Fruit fly (Drosophila melanogaster): ENCODE results near the gene CG15554.

The CG15554 gene

DNA sequence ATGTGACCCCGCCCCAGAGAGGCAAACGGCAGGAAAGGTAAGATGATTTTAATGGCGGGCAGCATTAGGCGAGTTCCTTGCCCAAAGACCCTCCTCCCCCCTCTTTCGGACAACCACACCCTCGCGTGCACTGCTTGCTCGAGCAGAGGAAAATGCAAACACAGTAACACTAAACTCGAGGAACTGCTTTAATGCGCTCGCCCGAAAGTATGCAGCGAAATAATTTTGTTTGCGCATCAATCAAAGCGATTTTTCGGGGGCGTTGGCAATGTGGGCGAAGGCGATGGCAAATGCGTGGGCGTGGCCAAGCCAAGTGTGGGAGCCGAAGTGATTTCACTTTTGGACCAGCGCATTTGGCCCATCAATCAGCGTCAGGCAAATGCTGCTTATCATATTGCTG, 39.6 kb upstream of the CG15554 start (continued):
- TF ChIP-seq dmrt11E (tag; optimal IDR thresholded peaks at IDR 0.05), result peak; percentile 7
- peak; percentile 37 for TF ChIP-seq nmo (GFP tag; optimal IDR thresholded peaks at IDR 0.05)
- TF ChIP-seq Doc2 (GFP tag; IDR thresholded peaks at IDR 0.05), result no peak
- TF ChIP-seq Xbp1 (GFP tag; optimal IDR thresholded peaks at IDR 0.05), result peak; percentile 1
- TF ChIP-seq CG14860 (GFP tag; IDR thresholded peaks at IDR 0.05; ENCODE audit: partially characterized antibody), result 0 out of 3 replicates have a peak, but pooled peaks have one; percentile 35
- no peak for TF ChIP-seq gsb-n (tag; optimal IDR thresholded peaks at IDR 0.05)
- TF ChIP-seq Ets65A (GFP tag), result no peak
- TF ChIP-seq CG4424 (GFP tag; optimal IDR thresholded peaks at IDR 0.05), result no peak
- TF ChIP-seq NFAT (GFP tag; IDR thresholded peaks at IDR 0.05), result 0 out of 2 replicates have a peak, but pooled peaks have one; percentile 5
- peak; percentile 15 for TF ChIP-seq p53 (GFP tag; optimal IDR thresholded peaks at IDR 0.05)
- no peak for TF ChIP-seq ind (GFP tag; optimal IDR thresholded peaks at IDR 0.05)
- TF ChIP-seq Bteb2 (GFP tag; optimal IDR thresholded peaks at IDR 0.05), result no peak
- TF ChIP-seq CG15696 (tag; optimal IDR thresholded peaks at IDR 0.05), result no peak
- TF ChIP-seq CG3065 (GFP tag; optimal IDR thresholded peaks at IDR 0.05), result peak; percentile 98
- TF ChIP-seq Opbp (GFP tag; IDR thresholded peaks at IDR 0.05; ENCODE audit: partially characterized antibody), result peak; percentile 69; the same call in 2 of the 3 replicates
- no peak for TF ChIP-seq CG6791 (GFP tag; IDR thresholded peaks at IDR 0.05; ENCODE audit: partially characterized antibody)
- peak; percentile 82 for TF ChIP-seq Med (GFP tag)
- no peak for TF ChIP-seq CG11504 (tag; optimal IDR thresholded peaks at IDR 0.05)
- 0 out of 3 replicates have a peak, but pooled peaks have one; percentile 57 for TF ChIP-seq ci (GFP tag; IDR thresholded peaks at IDR 0.05)
- TF ChIP-seq abd-A (tag; optimal IDR thresholded peaks at IDR 0.05), result no peak
- peak; percentile 73 for TF ChIP-seq CG12744 (GFP tag; optimal IDR thresholded peaks at IDR 0.05)

DNA sequence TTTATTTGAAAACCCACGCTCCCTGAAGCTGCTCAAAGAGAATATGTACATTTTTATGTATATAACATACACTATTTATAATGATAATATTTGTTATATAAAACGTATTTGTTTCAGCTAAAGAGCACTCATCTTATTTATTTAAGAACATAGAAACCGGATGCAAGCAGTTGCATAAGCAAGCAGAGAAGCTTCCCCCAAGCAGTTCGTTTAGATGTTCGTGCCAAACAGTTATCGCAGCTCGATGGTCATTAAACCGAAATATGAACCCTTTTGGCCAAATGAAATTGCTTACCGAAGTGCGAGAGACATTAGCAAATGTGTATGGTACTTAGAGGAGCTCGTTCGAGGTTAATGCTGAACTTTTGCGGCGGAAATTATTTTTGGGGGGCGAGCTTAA, 36.0 kb upstream of the CG15554 start:
- TF ChIP-seq CG7271 (tag; optimal IDR thresholded peaks at IDR 0.05) (peak; percentile 10), ERR (GFP tag; optimal IDR thresholded peaks at IDR 0.05) (no peak), CG17361 (GFP tag; IDR thresholded peaks at IDR 0.05) (no peak), NFAT (GFP tag; IDR thresholded peaks at IDR 0.05) (no peak), CoRest (tag; optimal IDR thresholded peaks at IDR 0.05) (no peak), Ets97D (GFP tag; optimal IDR thresholded peaks at IDR 0.05) (peak; percentile 75), CG1832 (GFP tag; optimal IDR thresholded peaks at IDR 0.05) (no peak), HLH54F (GFP tag; optimal IDR thresholded peaks at IDR 0.05) (no peak), CG8388 (GFP tag; optimal IDR thresholded peaks at IDR 0.05) (no peak), Stat92E (GFP tag; optimal IDR thresholded peaks at IDR 0.05) (no peak), vvl (GFP tag; IDR thresholded peaks at IDR 0.05) (no peak), al (GFP tag; IDR thresholded peaks at IDR 0.05) (no peak), sens (GFP tag) (peak; percentile 75), CG30020 (tag; optimal IDR thresholded peaks at IDR 0.05) (no peak), MBD-R2 (GFP tag; IDR thresholded peaks at IDR 0.05) (no peak), CG12071 (GFP tag; optimal IDR thresholded peaks at IDR 0.05) (no peak), CG31365 (tag; optimal IDR thresholded peaks at IDR 0.05) (peak; percentile 11), CG30431 (GFP tag; optimal IDR thresholded peaks at IDR 0.05) (no peak), CG11093 (GFP tag; IDR thresholded peaks at IDR 0.05) (no peak), CG9727 (GFP tag; optimal IDR thresholded peaks at IDR 0.05) (no peak)

DNA sequence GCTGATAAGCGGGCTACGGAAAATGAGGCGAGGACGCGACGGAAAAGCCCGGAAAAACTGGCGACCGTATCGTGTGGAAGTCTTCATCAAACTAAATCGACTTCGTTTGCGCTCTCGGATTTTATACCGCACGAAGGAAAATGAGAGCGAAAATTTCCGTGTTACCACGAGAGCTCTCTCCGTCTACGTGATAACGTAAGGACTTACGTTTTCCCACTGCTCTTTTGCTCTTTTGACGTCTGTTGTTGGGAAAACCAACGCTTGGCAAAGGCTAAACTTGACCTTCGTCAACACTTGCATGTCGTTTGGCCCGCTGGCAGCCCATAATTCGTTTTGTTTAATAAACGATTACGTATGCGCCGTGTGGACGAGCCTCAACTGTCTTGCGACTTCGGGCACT, 28.7 kb upstream of the CG15554 start, which contains the start of gene CG11317:
Gene CG11317, minus strand, starts transcription at position 101 of the 400 bp plus-strand sequence.
- TF ChIP-seq CG10267 (tag; optimal IDR thresholded peaks at IDR 0.05) (no peak), CG9437 (GFP tag; optimal IDR thresholded peaks at IDR 0.05) (peak; percentile 79), Deaf1 (tag; optimal IDR thresholded peaks at IDR 0.05) (peak; percentile 88), Asciz (GFP tag; optimal IDR thresholded peaks at IDR 0.05) (no peak), Jarid2 (GFP tag; optimal IDR thresholded peaks at IDR 0.05) (peak; percentile 32), Bgb (GFP tag; IDR thresholded peaks at IDR 0.05; ENCODE audit: partially characterized antibody) (0 out of 2 replicates have a peak, but pooled peaks have one; percentile 10), Trl (optimal IDR thresholded peaks at IDR 0.05) (peak; percentile 3 to 27), Trl (GFP tag; optimal IDR thresholded peaks at IDR 0.05) (no peak), Hr51 (GFP tag; optimal IDR thresholded peaks at IDR 0.05) (peak in 1 of 2 experiments; percentile 22)
